Fruit fly (Drosophila melanogaster): ENCODE data around the gene CG4194.

The CG4194 gene

DNA sequence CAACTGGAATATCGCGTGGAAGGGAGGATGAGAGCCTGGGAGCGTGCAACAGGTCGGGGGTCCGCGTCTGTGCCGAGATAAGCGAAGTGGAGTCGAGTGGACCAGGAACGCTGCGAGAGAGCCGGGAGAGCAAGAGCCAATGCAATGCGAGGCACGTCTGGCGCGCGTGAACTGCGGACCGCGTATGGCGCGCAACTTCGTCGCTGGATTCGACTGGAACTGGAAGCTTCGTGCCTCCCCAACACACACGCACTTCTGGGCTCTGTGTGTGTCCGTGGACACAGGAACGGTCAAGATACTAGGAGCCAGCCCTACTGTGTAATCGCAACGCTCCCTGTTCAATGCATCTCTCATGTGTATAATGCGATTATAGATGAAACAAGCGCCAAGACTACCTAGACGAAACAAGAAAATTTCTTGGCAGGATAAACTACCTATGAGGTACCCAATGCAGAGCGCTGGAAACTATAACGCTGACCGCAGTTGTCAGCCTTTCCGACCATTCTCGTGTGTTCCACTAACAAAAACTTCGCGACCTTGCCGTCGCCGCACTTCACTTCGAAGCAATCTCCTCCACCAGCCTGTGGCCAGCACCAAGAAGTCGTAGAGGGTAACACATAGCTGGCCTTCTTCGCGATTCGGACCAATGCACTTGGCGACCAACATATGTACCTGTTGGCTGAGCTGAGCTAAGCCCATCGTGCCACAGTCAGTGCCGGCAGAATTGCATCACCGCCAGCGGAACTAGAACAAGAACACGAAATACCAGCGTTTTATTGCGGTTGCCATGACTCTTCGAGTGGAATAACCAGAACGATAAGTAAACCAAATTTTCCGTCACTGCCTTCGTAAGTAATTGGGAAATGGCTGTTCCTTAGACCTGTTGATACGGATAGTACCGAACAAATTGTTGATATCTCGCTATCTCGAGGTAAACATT is 3.8 kb downstream of the CG4194 start, which contains the start of gene Rtca (continued):
- TF ChIP-seq CG6808 (GFP tag; optimal IDR thresholded peaks at IDR 0.05) = peak; percentile 89
- TF ChIP-seq Sox102F (GFP tag; optimal IDR thresholded peaks at IDR 0.05) = peak; percentile 91
- TF ChIP-seq eg (GFP tag; IDR thresholded peaks at IDR 0.05) = peak; percentile 90
- peak; percentile 87 for TF ChIP-seq CG6854 (GFP tag; optimal IDR thresholded peaks at IDR 0.05)
- TF ChIP-seq Sox14 (GFP tag; optimal IDR thresholded peaks at IDR 0.05) = peak; percentile 91
- TF ChIP-seq esn (GFP tag; optimal IDR thresholded peaks at IDR 0.05) = peak; percentile 92
- TF ChIP-seq Ets21C (GFP tag; optimal IDR thresholded peaks at IDR 0.05) = peak; percentile 80
- peak; percentile 80 for TF ChIP-seq CG34406 (GFP tag; optimal IDR thresholded peaks at IDR 0.05)
- TF ChIP-seq OdsH (GFP tag; optimal IDR thresholded peaks at IDR 0.05) = peak; percentile 88
- TF ChIP-seq Hr38 (GFP tag; optimal IDR thresholded peaks at IDR 0.05) = no peak
- peak; percentile 86 for TF ChIP-seq CG3032 (tag; optimal IDR thresholded peaks at IDR 0.05)
- TF ChIP-seq Gug (GFP tag; IDR thresholded peaks at IDR 0.05) = peak; percentile 78
- TF ChIP-seq fkh (GFP tag; optimal IDR thresholded peaks at IDR 0.05) = peak; percentile 15
- peak; percentile 93 for TF ChIP-seq Eip75B (GFP tag; optimal IDR thresholded peaks at IDR 0.05)
- TF ChIP-seq Eip93F (GFP tag; optimal IDR thresholded peaks at IDR 0.05) = no peak
- TF ChIP-seq Met (GFP tag; optimal IDR thresholded peaks at IDR 0.05) = peak; percentile 93
- peak; percentile 87 for TF ChIP-seq vri (GFP tag; optimal IDR thresholded peaks at IDR 0.05)

DNA sequence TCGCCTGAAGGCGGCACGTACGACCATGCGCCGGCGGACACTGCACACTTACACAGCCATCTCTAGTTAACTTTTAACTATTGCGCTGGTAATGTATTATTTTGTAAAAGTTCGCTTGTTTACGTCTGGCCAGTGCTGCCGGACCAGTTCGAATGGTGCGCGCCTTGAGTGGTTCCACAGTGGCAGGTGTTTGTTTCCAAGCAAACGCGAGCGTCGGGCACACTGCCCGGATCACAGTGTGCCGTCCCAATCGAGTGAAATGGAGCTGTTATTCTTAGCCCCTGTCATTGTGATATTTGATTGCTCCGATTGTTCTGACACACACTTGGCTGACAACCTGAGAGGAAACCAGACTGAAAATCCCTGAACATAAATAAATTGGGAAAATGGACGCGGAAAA is 4.9 kb downstream of the CG4194 start, which contains the start of gene CG4199:
TSS of gene CG4199 (minus strand) at position 159 of the 400 bp plus-strand sequence.
- no peak for TF ChIP-seq Ets96B (tag; optimal IDR thresholded peaks at IDR 0.05)
- TF ChIP-seq CG3032 (tag; optimal IDR thresholded peaks at IDR 0.05) = no peak
- TF ChIP-seq vri (GFP tag; optimal IDR thresholded peaks at IDR 0.05) = no peak
- no peak for TF ChIP-seq CG8119 (GFP tag; IDR thresholded peaks at IDR 0.05)
- no peak for TF ChIP-seq CG6854 (GFP tag; optimal IDR thresholded peaks at IDR 0.05)
- TF ChIP-seq CG1621 (tag; optimal IDR thresholded peaks at IDR 0.05) = peak; percentile 19
- TF ChIP-seq pdm3 (GFP tag; optimal IDR thresholded peaks at IDR 0.05) = no peak
- TF ChIP-seq Hr4 (GFP tag; optimal IDR thresholded peaks at IDR 0.05) = no peak
- no peak for TF ChIP-seq topi (GFP tag; optimal IDR thresholded peaks at IDR 0.05)
- no peak for TF ChIP-seq CG8632 (GFP tag; optimal IDR thresholded peaks at IDR 0.05)
- TF ChIP-seq Eip78C (GFP tag) = peak; percentile 41
- TF ChIP-seq achi (GFP tag; optimal IDR thresholded peaks at IDR 0.05) = peak; percentile 32
- TF ChIP-seq Blimp-1 (GFP tag; optimal IDR thresholded peaks at IDR 0.05) = no peak
- TF ChIP-seq CG4318 (GFP tag; optimal IDR thresholded peaks at IDR 0.05) = no peak
- TF ChIP-seq CG11902 (GFP tag; optimal IDR thresholded peaks at IDR 0.05) = no peak
- TF ChIP-seq CG34406 (GFP tag; optimal IDR thresholded peaks at IDR 0.05) = no peak
- TF ChIP-seq dac (GFP tag; optimal IDR thresholded peaks at IDR 0.05) = no peak
- TF ChIP-seq Hr39 (GFP tag; optimal IDR thresholded peaks at IDR 0.05) = no peak
- no peak for TF ChIP-seq fd85E (GFP tag; optimal IDR thresholded peaks at IDR 0.05)
- peak; percentile 14 for TF ChIP-seq Sox14 (GFP tag; optimal IDR thresholded peaks at IDR 0.05)
- TF ChIP-seq eg (GFP tag; IDR thresholded peaks at IDR 0.05) = no peak
- no peak for TF ChIP-seq CG10631 (GFP tag; optimal IDR thresholded peaks at IDR 0.05)
- TF ChIP-seq CG7368 (GFP tag; optimal IDR thresholded peaks at IDR 0.05) = no peak
- TF ChIP-seq CG6276 (GFP tag; optimal IDR thresholded peaks at IDR 0.05) = no peak
- TF ChIP-seq Met (GFP tag; optimal IDR thresholded peaks at IDR 0.05) = no peak
- no peak for TF ChIP-seq lz (GFP tag; optimal IDR thresholded peaks at IDR 0.05)
- TF ChIP-seq Sox102F (GFP tag; optimal IDR thresholded peaks at IDR 0.05) = no peak
- no peak for TF ChIP-seq Eip75B (GFP tag; optimal IDR thresholded peaks at IDR 0.05)
- TF ChIP-seq CG11762 (GFP tag; optimal IDR thresholded peaks at IDR 0.05; ENCODE audit: insufficient read depth) = no peak
- no peak for TF ChIP-seq CG11294 (GFP tag; IDR thresholded peaks at IDR 0.05)
- TF ChIP-seq ss (GFP tag; optimal IDR thresholded peaks at IDR 0.05) = no peak
- no peak for TF ChIP-seq salr (GFP tag; optimal IDR thresholded peaks at IDR 0.05)
- TF ChIP-seq esn (GFP tag; optimal IDR thresholded peaks at IDR 0.05) = peak; percentile 6
- no peak for TF ChIP-seq CG6163 (GFP tag; IDR thresholded peaks at IDR 0.05)
- TF ChIP-seq Eip93F (GFP tag; optimal IDR thresholded peaks at IDR 0.05) = no peak
- no peak for TF ChIP-seq Smox (GFP tag; optimal IDR thresholded peaks at IDR 0.05)
- TF ChIP-seq Ets21C (GFP tag; optimal IDR thresholded peaks at IDR 0.05) = no peak
- TF ChIP-seq fkh (GFP tag; optimal IDR thresholded peaks at IDR 0.05) = peak; percentile 57
- no peak for TF ChIP-seq Hr38 (GFP tag; optimal IDR thresholded peaks at IDR 0.05)
- no peak for TF ChIP-seq cyc (GFP tag; optimal IDR thresholded peaks at IDR 0.05)
- no peak for TF ChIP-seq OdsH (GFP tag; optimal IDR thresholded peaks at IDR 0.05)
- TF ChIP-seq Sox15 (GFP tag; optimal IDR thresholded peaks at IDR 0.05) = no peak
- no peak for TF ChIP-seq svp (GFP tag)
- TF ChIP-seq CG9139 (GFP tag; optimal IDR thresholded peaks at IDR 0.05) = no peak

Data from whole organism, prepupa.